Worm (Caenorhabditis elegans) whole organism, late embryonic: ENCODE measurements around the gene rsef-1.

Experiments
- C08G9.2 ChIP-seq: sonication (generic microtip); optimal IDR thresholded peaks from 2 replicates; lab custom pipeline; 2016; ENCODE audit warnings: mild to moderate bottlenecking, missing genetic modification characterization, moderate library complexity, missing compliant biosample characterization
- C38D4.7 ChIP-seq: fragments of 200-800 bp; sonication (Bioruptor generic); optimal IDR thresholded peaks from 2 replicates; lab custom pipeline; 2018; ENCODE audit warnings: mild to moderate bottlenecking, missing genetic modification characterization, moderate library complexity, missing compliant biosample characterization
- F13H6.1 ChIP-seq: sonication (generic microtip); optimal IDR thresholded peaks from 2 replicates; lab custom pipeline; 2016; ENCODE audit warnings: missing genetic modification characterization, missing compliant biosample characterization
- ahr-1 ChIP-seq: sonication (generic microtip); optimal IDR thresholded peaks from 2 replicates; lab custom pipeline; 2016; ENCODE audit warnings: missing genetic modification characterization, missing compliant biosample characterization
- ama-1 ChIP-seq: fragments of 150-350 bp; optimal IDR thresholded peaks from 2 replicates; lab custom pipeline; 2014
- ceh-14 ChIP-seq: sonication (generic microtip); optimal IDR thresholded peaks from 2 replicates; lab custom pipeline; 2016; ENCODE audit warnings: missing genotype, missing genetic modification characterization, missing compliant biosample characterization
- ceh-2 ChIP-seq: sonication (generic microtip); optimal IDR thresholded peaks from 2 replicates; lab custom pipeline; 2016; ENCODE audit warnings: missing genotype, missing genetic modification characterization, missing compliant biosample characterization
- ceh-22 ChIP-seq: sonication (generic microtip); optimal IDR thresholded peaks from 2 replicates; lab custom pipeline; 2017; ENCODE audit warnings: missing biosample characterization, missing genetic modification characterization
- ceh-24 ChIP-seq: sonication (generic microtip); optimal IDR thresholded peaks from 2 replicates; lab custom pipeline; 2016; ENCODE audit warnings: mild to moderate bottlenecking, missing genetic modification characterization, missing compliant biosample characterization
- ceh-31 ChIP-seq: sonication (generic microtip); optimal IDR thresholded peaks from 2 replicates; lab custom pipeline; 2016; ENCODE audit warnings: missing genetic modification characterization, missing compliant biosample characterization
- ceh-48 ChIP-seq: sonication (generic microtip); optimal IDR thresholded peaks from 2 replicates; lab custom pipeline; 2016; ENCODE audit warnings: missing genetic modification characterization, inconsistent platforms, missing compliant biosample characterization
- ceh-9 ChIP-seq: sonication (generic microtip); optimal IDR thresholded peaks from 2 replicates; lab custom pipeline; 2016; ENCODE audit warnings: mild to moderate bottlenecking, missing genetic modification characterization, inconsistent platforms, missing compliant biosample characterization
- dve-1 ChIP-seq: sonication (generic microtip); optimal IDR thresholded peaks from 2 replicates; lab custom pipeline; 2017; ENCODE audit warnings: antibody characterized with exemption, mild to moderate bottlenecking, missing genetic modification characterization, missing compliant biosample characterization
- ets-4 ChIP-seq: sonication (generic microtip); optimal IDR thresholded peaks from 2 replicates; lab custom pipeline; 2016; ENCODE audit warnings: missing genetic modification characterization, missing compliant biosample characterization
- eyg-1 ChIP-seq: sonication (generic microtip); optimal IDR thresholded peaks from 2 replicates; lab custom pipeline; 2016; ENCODE audit warnings: missing genotype, missing genetic modification characterization, missing compliant biosample characterization
- fax-1 ChIP-seq: sonication (generic microtip); optimal IDR thresholded peaks from 2 replicates; lab custom pipeline; 2016; ENCODE audit warnings: missing genotype, missing genetic modification characterization, missing compliant biosample characterization
- fkh-10 ChIP-seq: fragments of 150-350 bp; optimal IDR thresholded peaks from 2 replicates; lab custom pipeline; 2014; ENCODE audit warnings: missing biosample characterization, missing genetic modification reagents, missing genetic modification characterization
- fkh-6 ChIP-seq: sonication (generic microtip); optimal IDR thresholded peaks from 2 replicates; lab custom pipeline; 2016; ENCODE audit warnings: missing genetic modification characterization, missing compliant biosample characterization
- gmeb-2 ChIP-seq: sonication (generic microtip); optimal IDR thresholded peaks from 2 replicates; lab custom pipeline; 2016; ENCODE audit warnings: missing genetic modification characterization, inconsistent platforms, missing compliant biosample characterization
- hlh-13 ChIP-seq: fragments of 200-800 bp; sonication (Bioruptor generic); optimal IDR thresholded peaks from 2 replicates; lab custom pipeline; 2018; ENCODE audit warnings: mild to moderate bottlenecking, missing genetic modification characterization, missing compliant biosample characterization
- hlh-15 ChIP-seq: sonication (generic microtip); optimal IDR thresholded peaks from 2 replicates; lab custom pipeline; 2016; ENCODE audit warnings: missing genetic modification characterization, missing compliant biosample characterization
- hlh-30 ChIP-seq: sonication (generic microtip); optimal IDR thresholded peaks from 2 replicates; lab custom pipeline; 2017; ENCODE audit warnings: antibody characterized with exemption, missing genetic modification characterization, missing compliant biosample characterization; ENCODE audit not compliant: insufficient read depth
- hlh-6 ChIP-seq: sonication (generic microtip); optimal IDR thresholded peaks from 2 replicates; lab custom pipeline; 2016; ENCODE audit warnings: missing genotype, missing genetic modification characterization, missing compliant biosample characterization
- hlh-8 ChIP-seq: sonication (generic microtip); optimal IDR thresholded peaks from 2 replicates; lab custom pipeline; 2016; ENCODE audit warnings: missing genotype, missing genetic modification characterization, missing compliant biosample characterization
- lim-6 ChIP-seq: sonication (generic microtip); optimal IDR thresholded peaks from 2 replicates; lab custom pipeline; 2016; ENCODE audit warnings: missing genetic modification characterization, missing compliant biosample characterization
- lin-11 ChIP-seq: fragments of 200-800 bp; sonication (Bioruptor generic); optimal IDR thresholded peaks from 2 replicates; lab custom pipeline; 2018; ENCODE audit warnings: mild to moderate bottlenecking, missing genetic modification characterization, missing compliant biosample characterization
- mec-3 ChIP-seq: sonication (generic microtip); optimal IDR thresholded peaks from 2 replicates; lab custom pipeline; 2016; ENCODE audit warnings: borderline replicate concordance, missing genetic modification characterization, missing compliant biosample characterization
- nhr-11 ChIP-seq: fragments of 150-350 bp; optimal IDR thresholded peaks from 2 replicates; lab custom pipeline; 2014; ENCODE audit warnings: missing biosample characterization, missing genetic modification characterization
- nhr-232 ChIP-seq: sonication (generic microtip); optimal IDR thresholded peaks from 2 replicates; lab custom pipeline; 2016; ENCODE audit warnings: missing genetic modification characterization, missing compliant biosample characterization
- npax-4 ChIP-seq: sonication (generic microtip); optimal IDR thresholded peaks from 2 replicates; lab custom pipeline; 2016; ENCODE audit warnings: missing genetic modification characterization, missing compliant biosample characterization
- odd-2 ChIP-seq: sonication (generic microtip); optimal IDR thresholded peaks from 2 replicates; lab custom pipeline; 2017; ENCODE audit warnings: antibody characterized with exemption, mild to moderate bottlenecking, missing genetic modification characterization, missing compliant biosample characterization
- pax-1 ChIP-seq: fragments of 150-350 bp; optimal IDR thresholded peaks from 2 replicates; lab custom pipeline; 2014; ENCODE audit warnings: missing biosample characterization, missing genetic modification characterization
- pha-4 ChIP-seq: fragments of 150-350 bp; optimal IDR thresholded peaks from 2 replicates; lab custom pipeline; 2018; ENCODE audit warnings: missing biosample characterization, missing genetic modification reagents, missing genetic modification characterization
- pqm-1 ChIP-seq: sonication (generic microtip); optimal IDR thresholded peaks from 2 replicates; lab custom pipeline; 2016; ENCODE audit warnings: missing genetic modification characterization, missing compliant biosample characterization
- pros-1 ChIP-seq: fragments of 150-350 bp; optimal IDR thresholded peaks from 2 replicates; lab custom pipeline; 2014; ENCODE audit warnings: missing biosample characterization, missing genetic modification reagents, missing genetic modification characterization
- ref-2 ChIP-seq: sonication (generic microtip); optimal IDR thresholded peaks from 2 replicates; lab custom pipeline; 2016; ENCODE audit warnings: missing genetic modification characterization, missing compliant biosample characterization
- sdc-2 ChIP-seq: sonication (generic microtip); optimal IDR thresholded peaks from 2 replicates; lab custom pipeline; 2016; ENCODE audit warnings: missing genotype, missing genetic modification characterization, missing compliant biosample characterization
- sox-2 ChIP-seq: fragments of 200-800 bp; sonication (Bioruptor generic); IDR thresholded peaks from 2 replicates; pipeline ENCODE4 v1.3.6; 2022; ENCODE audit warnings: missing genetic modification reagents, missing genetic modification characterization, missing compliant biosample characterization
- syd-9 ChIP-seq: sonication (generic microtip); optimal IDR thresholded peaks from 2 replicates; lab custom pipeline; 2016; ENCODE audit warnings: mild to moderate bottlenecking, missing genetic modification characterization, moderate library complexity, missing compliant biosample characterization
- ttx-3 ChIP-seq: sonication (generic microtip); optimal IDR thresholded peaks from 2 replicates; lab custom pipeline; 2016; ENCODE audit warnings: missing genetic modification reagents, missing genetic modification characterization, missing compliant biosample characterization
- unc-42 ChIP-seq: sonication (generic microtip); optimal IDR thresholded peaks from 2 replicates; lab custom pipeline; 2016; ENCODE audit warnings: missing genotype, missing genetic modification characterization, missing compliant biosample characterization
- unc-86 ChIP-seq: sonication (generic microtip); optimal IDR thresholded peaks from 2 replicates; lab custom pipeline; 2016; ENCODE audit warnings: missing genetic modification characterization, missing compliant biosample characterization
- zip-5 ChIP-seq: sonication (generic microtip); optimal IDR thresholded peaks from 2 replicates; lab custom pipeline; 2016; ENCODE audit warnings: missing genetic modification characterization, missing compliant biosample characterization
- ztf-16 ChIP-seq: sonication (generic microtip); optimal IDR thresholded peaks from 2 replicates; lab custom pipeline; 2017; ENCODE audit warnings: missing genetic modification characterization, missing compliant biosample characterization

Gene rsef-1

ce11 chrX:3047224-3047623 lies 12.0 kb downstream of the rsef-1 start:
- no peak for TF ChIP-seq hlh-13
- no peak for TF ChIP-seq npax-4 (tag; lab: Kevin White, UChicago)
- TF ChIP-seq pqm-1: no peak
- no peak for TF ChIP-seq hlh-6
- no peak for TF ChIP-seq sdc-2 (tag; lab: Kevin White, UChicago)
- TF ChIP-seq, all 69 proteins: peak for 0

DNA sequence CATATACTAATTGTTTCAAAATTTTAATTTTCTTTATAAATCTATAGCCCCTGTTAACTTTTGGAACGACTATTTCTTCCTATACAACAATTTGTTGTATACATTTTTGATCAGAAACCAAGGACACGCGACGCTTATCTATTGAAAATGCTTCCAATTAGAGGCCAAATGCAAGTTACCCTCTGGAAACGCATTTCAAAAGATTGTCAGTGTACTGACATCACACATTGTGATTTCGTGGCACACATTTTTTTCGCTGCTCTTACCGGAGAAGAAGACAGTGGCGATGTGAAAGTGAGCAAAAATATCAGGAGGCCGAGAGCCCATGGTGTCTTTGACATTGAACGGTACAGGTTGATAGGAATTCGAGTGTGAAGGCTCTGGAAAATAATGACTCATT lies 13.7 kb downstream of the rsef-1 start, which contains the start of gene cnnm-3:
Gene cnnm-3, minus strand, starts transcription at position 382 of the 400 bp plus-strand sequence.
- TF ChIP-seq hlh-15 (no peak), hlh-30 (tag; lab: Kevin White, UChicago) (no peak), ceh-22 (tag; lab: Kevin White, UChicago) (no peak), C38D4.7 (no peak), pros-1 (tag; lab: Kevin White, UChicago) (no peak), fkh-6 (tag; lab: Kevin White, UChicago) (no peak), ceh-48 (tag; lab: Kevin White, UChicago) (no peak), C08G9.2 (no peak), odd-2 (no peak), eyg-1 (tag; lab: Kevin White, UChicago) (no peak), zip-5 (no peak), ama-1 (lab: Kevin White, UChicago) (no peak), gmeb-2 (tag; lab: Kevin White, UChicago) (no peak), hlh-13 (no peak), ztf-16 (tag; lab: Kevin White, UChicago) (no peak), npax-4 (tag; lab: Kevin White, UChicago) (no peak), pha-4 (tag; lab: Kevin White, UChicago) (no peak), lim-6 (no peak)

DNA sequence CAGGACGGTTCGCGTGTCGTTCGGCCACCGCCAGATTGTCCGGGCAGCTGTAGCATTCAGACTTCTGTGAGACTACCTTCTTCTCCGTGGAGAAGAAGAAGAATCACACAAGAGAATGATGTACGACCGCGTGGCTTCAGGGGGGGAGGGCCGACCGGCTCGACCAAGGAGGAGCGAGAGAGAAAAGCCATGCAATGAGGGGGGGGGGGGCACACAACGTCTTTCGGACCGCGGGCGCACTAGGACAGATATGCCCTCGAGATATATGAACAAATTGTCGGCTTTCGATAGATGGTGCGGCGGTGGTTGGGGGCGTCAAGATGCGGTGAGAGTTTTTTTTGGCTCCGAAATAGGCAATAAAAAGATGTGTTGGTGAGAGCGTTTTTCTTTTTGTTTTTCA lies 18.6 kb downstream of the rsef-1 start:
- TF ChIP-seq pqm-1: no peak
- peak; percentile 85 for TF ChIP-seq ceh-31 (tag; lab: Kevin White, UChicago)

DNA sequence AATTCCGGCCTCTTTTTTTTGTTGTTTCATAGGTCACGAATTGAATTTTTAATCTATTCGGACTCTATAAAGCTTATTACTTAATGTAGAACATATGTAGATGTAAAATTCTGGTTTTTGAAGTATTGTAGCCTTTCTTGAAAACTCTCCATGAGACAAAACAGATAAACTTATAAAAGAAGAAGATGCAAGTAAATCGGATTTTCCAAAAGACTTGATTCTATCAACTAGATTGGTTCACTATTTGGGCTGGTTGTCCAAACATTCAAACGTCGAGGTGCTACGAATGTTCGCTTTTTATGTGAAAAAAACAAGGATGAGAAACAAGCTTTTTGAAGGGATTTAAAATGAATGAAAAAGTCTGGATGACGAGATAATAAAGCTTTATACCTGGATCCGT lies 19.2 kb downstream of the rsef-1 start:
- TF ChIP-seq unc-42 (tag; lab: Kevin White, UChicago): peak; percentile 71
- TF ChIP-seq hlh-8 (tag; lab: Kevin White, UChicago): no peak

- TF ChIP-seq ztf-16 (tag; lab: Kevin White, UChicago): peak; percentile 94
- TF ChIP-seq F13H6.1: peak; percentile 92
- TF ChIP-seq lin-11: peak; percentile 89
- TF ChIP-seq eyg-1 (tag; lab: Kevin White, UChicago): peak; percentile 77
- TF ChIP-seq ahr-1 (tag; lab: Kevin White, UChicago): peak; percentile 83
- TF ChIP-seq ceh-31 (tag; lab: Kevin White, UChicago): peak; percentile 86
- TF ChIP-seq nhr-232 (tag; lab: Kevin White, UChicago): peak; percentile 90
- peak; percentile 94 for TF ChIP-seq ref-2 (tag; lab: Kevin White, UChicago)
- TF ChIP-seq fkh-10 (GFP tag; lab: Kevin White, UChicago): peak; percentile 82
- TF ChIP-seq mec-3 (tag; lab: Kevin White, UChicago): peak; percentile 82
- peak; percentile 96 for TF ChIP-seq ceh-14 (tag; lab: Kevin White, UChicago)
- peak; percentile 95 for TF ChIP-seq syd-9 (tag; lab: Kevin White, UChicago)
- TF ChIP-seq odd-2: peak; percentile 57
- TF ChIP-seq hlh-6: peak; percentile 96
- peak; percentile 82 for TF ChIP-seq ets-4 (tag; lab: Kevin White, UChicago)
- no peak for TF ChIP-seq pha-4 (tag; lab: Kevin White, UChicago)
- peak; percentile 89 for TF ChIP-seq ceh-2 (tag; lab: Kevin White, UChicago)
- TF ChIP-seq sox-2: peak; percentile 85
- TF ChIP-seq C38D4.7: peak; percentile 93
- TF ChIP-seq ceh-24 (tag; lab: Kevin White, UChicago): peak; percentile 94
- TF ChIP-seq ceh-22 (tag; lab: Kevin White, UChicago): no peak
- TF ChIP-seq nhr-11: no peak
- no peak for TF ChIP-seq pros-1 (tag; lab: Kevin White, UChicago)
- peak; percentile 93 for TF ChIP-seq hlh-13
- TF ChIP-seq unc-86 (tag; lab: Kevin White, UChicago): peak; percentile 95
- peak; percentile 93 for TF ChIP-seq npax-4 (tag; lab: Kevin White, UChicago)
- TF ChIP-seq sdc-2 (tag; lab: Kevin White, UChicago): peak; percentile 93
- TF ChIP-seq dve-1 (tag; lab: Kevin White, UChicago): peak; percentile 98
- TF ChIP-seq pax-1 (tag; lab: Kevin White, UChicago): peak; percentile 60
- TF ChIP-seq ceh-9: peak; percentile 97
- TF ChIP-seq fax-1 (tag; lab: Kevin White, UChicago): peak; percentile 91
- peak; percentile 91 for TF ChIP-seq C08G9.2
- TF ChIP-seq ttx-3 (tag; lab: Kevin White, UChicago): peak; percentile 95
- TF ChIP-seq hlh-8 (tag; lab: Kevin White, UChicago): peak; percentile 93
These were observed 23.2 kb downstream of the rsef-1 start for ce11 chrX:3035972-3036379.
